Worm (Caenorhabditis elegans) whole organism, late embryonic: ENCODE results near the gene F46F5.5.
"Not testable (repeated sequence)": the region's sequence is repeated elsewhere in the genome, so short reads cannot be mapped to it uniquely, and the experiment has no call there.

Source experiments
- C38D4.7 ChIP-seq: fragments of 200-800 bp; sonication (Bioruptor generic); optimal IDR thresholded peaks from 2 replicates; lab custom pipeline; 2018; ENCODE audit warnings: mild to moderate bottlenecking, missing genetic modification characterization, moderate library complexity, missing compliant biosample characterization
- K09A11.1 ChIP-seq: sonication (generic microtip); optimal IDR thresholded peaks from 2 replicates; lab custom pipeline; 2017; ENCODE audit warnings: antibody characterized with exemption, mild to moderate bottlenecking, missing genetic modification characterization, missing compliant biosample characterization; ENCODE audit not compliant: insufficient read depth
- ahr-1 ChIP-seq: sonication (generic microtip); optimal IDR thresholded peaks from 2 replicates; lab custom pipeline; 2016; ENCODE audit warnings: missing genetic modification characterization, missing compliant biosample characterization
- ama-1 ChIP-seq: fragments of 150-350 bp; optimal IDR thresholded peaks from 2 replicates; lab custom pipeline; 2014
- ceh-18 ChIP-seq: sonication (generic microtip); optimal IDR thresholded peaks from 2 replicates; lab custom pipeline; 2016; ENCODE audit warnings: missing genetic modification characterization, missing compliant biosample characterization
- ceh-19 ChIP-seq: fragments of 200-800 bp; sonication (Bioruptor generic); optimal IDR thresholded peaks from 2 replicates; lab custom pipeline; 2018; ENCODE audit warnings: mild to moderate bottlenecking, missing genetic modification characterization, missing compliant biosample characterization
- ceh-2 ChIP-seq: sonication (generic microtip); optimal IDR thresholded peaks from 2 replicates; lab custom pipeline; 2016; ENCODE audit warnings: missing genotype, missing genetic modification characterization, missing compliant biosample characterization
- ceh-24 ChIP-seq: sonication (generic microtip); optimal IDR thresholded peaks from 2 replicates; lab custom pipeline; 2016; ENCODE audit warnings: mild to moderate bottlenecking, missing genetic modification characterization, missing compliant biosample characterization
- ceh-30 ChIP-seq: fragments of 150-350 bp; optimal IDR thresholded peaks from 2 replicates; lab custom pipeline; 2014; ENCODE audit warnings: missing biosample characterization, missing genetic modification characterization
- ceh-45 ChIP-seq: fragments of 200-800 bp; sonication (Bioruptor generic); IDR thresholded peaks from 2 replicates; pipeline ENCODE4 v1.3.6; 2022; ENCODE audit warnings: missing genetic modification reagents, missing genetic modification characterization, missing compliant biosample characterization
- ceh-48 ChIP-seq: sonication (generic microtip); optimal IDR thresholded peaks from 2 replicates; lab custom pipeline; 2016; ENCODE audit warnings: missing genetic modification characterization, inconsistent platforms, missing compliant biosample characterization
- che-1 ChIP-seq: sonication (generic microtip); optimal IDR thresholded peaks from 2 replicates; lab custom pipeline; 2016; ENCODE audit warnings: mild to moderate bottlenecking, missing genetic modification characterization, missing compliant biosample characterization
- elt-2 ChIP-seq: sonication (generic microtip); optimal IDR thresholded peaks from 2 replicates; lab custom pipeline; 2016; ENCODE audit warnings: missing genetic modification reagents, missing genetic modification characterization, missing compliant biosample characterization
- elt-4 ChIP-seq: sonication (generic microtip); optimal IDR thresholded peaks from 2 replicates; lab custom pipeline; 2016; ENCODE audit warnings: missing genetic modification characterization, missing compliant biosample characterization
- ets-4 ChIP-seq: sonication (generic microtip); optimal IDR thresholded peaks from 2 replicates; lab custom pipeline; 2016; ENCODE audit warnings: missing genetic modification characterization, missing compliant biosample characterization
- eyg-1 ChIP-seq: sonication (generic microtip); optimal IDR thresholded peaks from 2 replicates; lab custom pipeline; 2016; ENCODE audit warnings: missing genotype, missing genetic modification characterization, missing compliant biosample characterization
- fkh-6 ChIP-seq: sonication (generic microtip); optimal IDR thresholded peaks from 2 replicates; lab custom pipeline; 2016; ENCODE audit warnings: missing genetic modification characterization, missing compliant biosample characterization
- mec-3 ChIP-seq: sonication (generic microtip); optimal IDR thresholded peaks from 2 replicates; lab custom pipeline; 2016; ENCODE audit warnings: borderline replicate concordance, missing genetic modification characterization, missing compliant biosample characterization
- nfya-1 ChIP-seq: sonication (generic microtip); optimal IDR thresholded peaks from 2 replicates; lab custom pipeline; 2017; ENCODE audit warnings: missing genetic modification characterization, mild to moderate bottlenecking, missing compliant biosample characterization, antibody characterized with exemption, moderate library complexity
- nhr-11 ChIP-seq: fragments of 150-350 bp; optimal IDR thresholded peaks from 2 replicates; lab custom pipeline; 2014; ENCODE audit warnings: missing biosample characterization, missing genetic modification characterization
- npax-4 ChIP-seq: sonication (generic microtip); optimal IDR thresholded peaks from 2 replicates; lab custom pipeline; 2016; ENCODE audit warnings: missing genetic modification characterization, missing compliant biosample characterization
- pag-3 ChIP-seq: sonication (generic microtip); optimal IDR thresholded peaks from 2 replicates; lab custom pipeline; 2016; ENCODE audit warnings: missing compliant biosample characterization, missing genetic modification characterization, borderline replicate concordance
- pax-1 ChIP-seq: fragments of 150-350 bp; optimal IDR thresholded peaks from 2 replicates; lab custom pipeline; 2014; ENCODE audit warnings: missing biosample characterization, missing genetic modification characterization
- pha-2 ChIP-seq: sonication (generic microtip); optimal IDR thresholded peaks from 2 replicates; lab custom pipeline; 2017; ENCODE audit warnings: mild to moderate bottlenecking, missing genetic modification characterization, missing compliant biosample characterization
- pha-4 ChIP-seq: fragments of 150-350 bp; optimal IDR thresholded peaks from 2 replicates; lab custom pipeline; 2018; ENCODE audit warnings: missing biosample characterization, missing genetic modification reagents, missing genetic modification characterization
- pqm-1 ChIP-seq: sonication (generic microtip); optimal IDR thresholded peaks from 2 replicates; lab custom pipeline; 2016; ENCODE audit warnings: missing genetic modification characterization, missing compliant biosample characterization
- pros-1 ChIP-seq: fragments of 150-350 bp; optimal IDR thresholded peaks from 2 replicates; lab custom pipeline; 2014; ENCODE audit warnings: missing biosample characterization, missing genetic modification reagents, missing genetic modification characterization
- ref-2 ChIP-seq: sonication (generic microtip); optimal IDR thresholded peaks from 2 replicates; lab custom pipeline; 2016; ENCODE audit warnings: missing genetic modification characterization, missing compliant biosample characterization
- sdc-2 ChIP-seq: sonication (generic microtip); optimal IDR thresholded peaks from 2 replicates; lab custom pipeline; 2016; ENCODE audit warnings: missing genotype, missing genetic modification characterization, missing compliant biosample characterization
- sox-4 ChIP-seq: sonication (generic microtip); optimal IDR thresholded peaks from 2 replicates; lab custom pipeline; 2017; ENCODE audit warnings: mild to moderate bottlenecking, missing genetic modification characterization, inconsistent platforms, missing compliant biosample characterization
- tbx-7 ChIP-seq: sonication (generic microtip); optimal IDR thresholded peaks from 2 replicates; lab custom pipeline; 2016; ENCODE audit warnings: missing genotype, missing genetic modification characterization, missing compliant biosample characterization
- ttx-3 ChIP-seq: sonication (generic microtip); optimal IDR thresholded peaks from 2 replicates; lab custom pipeline; 2016; ENCODE audit warnings: missing genetic modification reagents, missing genetic modification characterization, missing compliant biosample characterization
- unc-3 ChIP-seq, 2 experiments: fragments of 200-800 bp in 1 of 2; sonication (Bioruptor generic) in 1 of 2; sonication (generic microtip) in 1 of 2; conservative IDR thresholded peaks in 1 of 2; optimal IDR thresholded peaks in 1 of 2; 2 replicates each; pipeline versions ENCODE4 v1.3.6 to Lab custom; 2016 to 2022; ENCODE audit warnings: missing compliant biosample characterization in 2 of 2, missing genetic modification characterization in 2 of 2, missing genetic modification reagents in 1 of 2
- unc-42 ChIP-seq: sonication (generic microtip); optimal IDR thresholded peaks from 2 replicates; lab custom pipeline; 2016; ENCODE audit warnings: missing genotype, missing genetic modification characterization, missing compliant biosample characterization
- unc-55 ChIP-seq: sonication (generic microtip); optimal IDR thresholded peaks from 2 replicates; lab custom pipeline; 2017; ENCODE audit warnings: missing biosample characterization, missing genetic modification reagents, missing genetic modification characterization
- ztf-16 ChIP-seq: sonication (generic microtip); optimal IDR thresholded peaks from 2 replicates; lab custom pipeline; 2017; ENCODE audit warnings: missing genetic modification characterization, missing compliant biosample characterization

The F46F5.5 gene

ce11 chrII:823529-823928, 10.7 kb upstream of the F46F5.5 start, which contains the start of gene F46F5.10:
Gene F46F5.10, plus strand, starts transcription at chrII:823829.
- TF ChIP-seq sox-4 = no peak
- no peak for TF ChIP-seq ceh-18 (tag; lab: Kevin White, UChicago)
- no peak for TF ChIP-seq nfya-1 (tag; lab: Kevin White, UChicago)
- no peak for TF ChIP-seq tbx-7 (tag; lab: Kevin White, UChicago)
- no peak for TF ChIP-seq pag-3 (tag; lab: Kevin White, UChicago)
- no peak for TF ChIP-seq elt-4
- no peak for TF ChIP-seq ama-1 (lab: Kevin White, UChicago)
- TF ChIP-seq ttx-3 (tag; lab: Kevin White, UChicago) = no peak
- no peak for TF ChIP-seq unc-55 (GFP tag; lab: Kevin White, UChicago)
- no peak for TF ChIP-seq pha-2 (tag; lab: Kevin White, UChicago)
- no peak for TF ChIP-seq ceh-24 (tag; lab: Kevin White, UChicago)
- no peak for TF ChIP-seq ceh-30 (tag; lab: Kevin White, UChicago)
- TF ChIP-seq elt-2 (tag; lab: Kevin White, UChicago) = no peak

- TF ChIP-seq fkh-6, unc-42, pax-1 (tag; lab: Kevin White, UChicago): not testable (repeated sequence)
Observed at ce11 chrII:822730-823129, 9.9 kb upstream of the F46F5.5 start, which contains the start of gene msrp-4. Gene msrp-4, minus strand, starts transcription at chrII:822830.

- TF ChIP-seq sdc-2 (tag; lab: Kevin White, UChicago) = no peak
- no peak for TF ChIP-seq ceh-48 (tag; lab: Kevin White, UChicago)
- no peak for TF ChIP-seq nhr-11
- TF ChIP-seq ahr-1 (tag; lab: Kevin White, UChicago) = no peak
- no peak for TF ChIP-seq ceh-19 (GFP tag; lab: Kevin White, UChicago)
- no peak for TF ChIP-seq pros-1
- TF ChIP-seq pag-3 (tag; lab: Kevin White, UChicago) = no peak
- TF ChIP-seq ceh-24 (tag; lab: Kevin White, UChicago) = no peak
- TF ChIP-seq K09A11.1 (tag; lab: Kevin White, UChicago) = no peak
- TF ChIP-seq unc-3 (GFP tag; conservative IDR thresholded peaks at IDR 0.05; lab: Robert Waterston, UW) = no peak
- TF ChIP-seq unc-3 (tag; optimal IDR thresholded peaks at IDR 0.05; lab: Kevin White, UChicago) = no peak
- TF ChIP-seq ets-4 (tag; lab: Kevin White, UChicago) = no peak
- TF ChIP-seq ztf-16 (tag; lab: Kevin White, UChicago) = no peak
- no peak for TF ChIP-seq che-1 (tag; lab: Kevin White, UChicago)
- TF ChIP-seq ceh-2 (tag; lab: Kevin White, UChicago) = no peak
- TF ChIP-seq mec-3 (tag; lab: Kevin White, UChicago) = no peak
- TF ChIP-seq pha-4 = no peak
- TF ChIP-seq elt-4 = no peak
Observed at ce11 chrII:821514-821913, 8.7 kb upstream of the F46F5.5 start, which contains the start of gene F46F5.8. Gene F46F5.8, minus strand, starts transcription at chrII:821614.

- TF ChIP-seq K09A11.1 (tag; lab: Kevin White, UChicago) = no peak
- no peak for TF ChIP-seq C38D4.7 (GFP tag; lab: Kevin White, UChicago)
- no peak for TF ChIP-seq ref-2
- TF ChIP-seq sdc-2 (tag; lab: Kevin White, UChicago) = no peak
- TF ChIP-seq pha-4 = no peak
- TF ChIP-seq ets-4 (tag; lab: Kevin White, UChicago) = no peak
- no peak for TF ChIP-seq sox-4
- TF ChIP-seq ceh-45 (GFP tag; lab: Robert Waterston, UW) = no peak
- TF ChIP-seq unc-55 (GFP tag; lab: Kevin White, UChicago) = no peak
- no peak for TF ChIP-seq pax-1 (tag; lab: Kevin White, UChicago)
- no peak for TF ChIP-seq pqm-1
- no peak for TF ChIP-seq unc-42 (tag; lab: Kevin White, UChicago)
- no peak for TF ChIP-seq pag-3 (tag; lab: Kevin White, UChicago)
- TF ChIP-seq ceh-19 (GFP tag; lab: Kevin White, UChicago) = no peak
- no peak for TF ChIP-seq npax-4 (tag; lab: Kevin White, UChicago)
- no peak for TF ChIP-seq eyg-1
Observed at ce11 chrII:820519-820918, 7.7 kb upstream of the F46F5.5 start, which contains the start of gene F46F5.7. Gene F46F5.7, minus strand, starts transcription at chrII:820619.
